Fruit fly (Drosophila melanogaster) whole organism, prepupa: ENCODE results near the gene CG17377.

Experiments used
- Blimp-1 ChIP-seq: fragments of 200-800 bp; sonication (Bioruptor generic); optimal IDR thresholded peaks from 3 replicates; lab custom pipeline; 2017; ENCODE audit warnings: missing biosample characterization, missing genetic modification characterization, mild to moderate bottlenecking, moderate library complexity, missing genetic modification reagents
- CG10631 ChIP-seq: fragments of 200-800 bp; sonication (Bioruptor generic); optimal IDR thresholded peaks from 2 replicates; lab custom pipeline; 2016; ENCODE audit warnings: missing biosample characterization, missing genetic modification characterization
- CG10669 ChIP-seq: fragments of 200-800 bp; sonication (Bioruptor generic); optimal IDR thresholded peaks from 3 replicates; lab custom pipeline; 2018; ENCODE audit warnings: missing biosample characterization, mild to moderate bottlenecking, missing genetic modification characterization, moderate library complexity
- CG11294 ChIP-seq: fragments of 200-800 bp; sonication (Bioruptor generic); IDR thresholded peaks from 2 replicates; pipeline ENCODE4 v1.3.6; 2022; ENCODE audit warnings: missing biosample characterization, missing genetic modification characterization
- CG15336 ChIP-seq: fragments of 200-800 bp; sonication (Bioruptor generic); IDR thresholded peaks from 2 replicates; pipeline ENCODE4 v1.3.6; 2022; ENCODE audit warnings: missing biosample characterization, missing genetic modification characterization
- CG1621 ChIP-seq: fragments of 200-800 bp; sonication (Bioruptor generic); optimal IDR thresholded peaks from 3 replicates; lab custom pipeline; 2018; ENCODE audit warnings: missing biosample characterization, mild to moderate bottlenecking, missing genetic modification characterization
- CG16779 ChIP-seq: fragments of 200-800 bp; sonication (Bioruptor generic); optimal IDR thresholded peaks from 3 replicates; lab custom pipeline; 2017; ENCODE audit warnings: missing biosample characterization, mild to moderate bottlenecking, missing genetic modification characterization
- CG3032 ChIP-seq: fragments of 200-800 bp; optimal IDR thresholded peaks from 2 replicates; lab custom pipeline; 2019; ENCODE audit warnings: missing biosample characterization, mild to moderate bottlenecking, missing genetic modification characterization, moderate library complexity
- CG31627 ChIP-seq: fragments of 200-800 bp; sonication (Bioruptor generic); optimal IDR thresholded peaks from 3 replicates; lab custom pipeline; 2016; ENCODE audit warnings: missing biosample characterization, missing genetic modification characterization
- CG32006 ChIP-seq: fragments of 200-800 bp; sonication (Bioruptor generic); optimal IDR thresholded peaks from 3 replicates; lab custom pipeline; 2017; ENCODE audit warnings: missing biosample characterization, mild to moderate bottlenecking, missing genetic modification characterization
- CG34406 ChIP-seq: fragments of 200-800 bp; sonication (Bioruptor generic); optimal IDR thresholded peaks from 3 replicates; lab custom pipeline; 2016; ENCODE audit warnings: missing biosample characterization, missing genetic modification characterization
- CG3919 ChIP-seq: fragments of 200-800 bp; sonication (Bioruptor generic); optimal IDR thresholded peaks from 3 replicates; lab custom pipeline; 2016; ENCODE audit warnings: missing biosample characterization, missing genetic modification characterization
- CG6276 ChIP-seq: fragments of 200-800 bp; sonication (Bioruptor generic); optimal IDR thresholded peaks from 2 replicates; lab custom pipeline; 2017; ENCODE audit warnings: missing biosample characterization, mild to moderate bottlenecking, missing genetic modification characterization
- CG6792 ChIP-seq: fragments of 200-800 bp; sonication (Bioruptor generic); optimal IDR thresholded peaks from 3 replicates; lab custom pipeline; 2016; ENCODE audit warnings: missing biosample characterization, missing genetic modification characterization
- CG6808 ChIP-seq: fragments of 200-800 bp; sonication (Bioruptor generic); optimal IDR thresholded peaks from 3 replicates; lab custom pipeline; 2017; ENCODE audit warnings: missing biosample characterization, missing genetic modification characterization, mild to moderate bottlenecking, moderate library complexity, missing genetic modification reagents
- CG6854 ChIP-seq: fragments of 200-800 bp; sonication (Bioruptor generic); optimal IDR thresholded peaks from 2 replicates; lab custom pipeline; 2017; ENCODE audit warnings: missing biosample characterization, mild to moderate bottlenecking, missing genetic modification characterization
- CG7368 ChIP-seq: fragments of 200-800 bp; sonication (Bioruptor generic); optimal IDR thresholded peaks from 3 replicates; lab custom pipeline; 2016; ENCODE audit warnings: missing biosample characterization, missing genetic modification characterization
- CG8319 ChIP-seq: fragments of 200-800 bp; sonication (Bioruptor generic); optimal IDR thresholded peaks from 3 replicates; lab custom pipeline; 2016; ENCODE audit warnings: missing biosample characterization, missing genetic modification characterization
- CG9139 ChIP-seq: fragments of 200-800 bp; sonication (Bioruptor generic); optimal IDR thresholded peaks from 3 replicates; lab custom pipeline; 2017; ENCODE audit warnings: missing biosample characterization, mild to moderate bottlenecking, missing genetic modification characterization
- Eip75B ChIP-seq: fragments of 200-800 bp; sonication (Bioruptor generic); optimal IDR thresholded peaks from 3 replicates; lab custom pipeline; 2016; ENCODE audit warnings: missing biosample characterization, missing genetic modification characterization
- Ets21C ChIP-seq: fragments of 200-800 bp; sonication (Bioruptor generic); optimal IDR thresholded peaks from 3 replicates; lab custom pipeline; 2016; ENCODE audit warnings: missing biosample characterization, missing genetic modification characterization
- Ets96B ChIP-seq: fragments of 200-800 bp; optimal IDR thresholded peaks from 2 replicates; lab custom pipeline; 2019; ENCODE audit warnings: missing biosample characterization, mild to moderate bottlenecking, missing genetic modification characterization, moderate library complexity
- Gug ChIP-seq: fragments of 200-800 bp; sonication (Bioruptor generic); IDR thresholded peaks from 2 replicates; pipeline ENCODE4 v1.3.6; 2022; ENCODE audit warnings: missing biosample characterization, missing genetic modification characterization
- Hr39 ChIP-seq: fragments of 200-800 bp; sonication (Bioruptor generic); optimal IDR thresholded peaks from 2 replicates; lab custom pipeline; 2016; ENCODE audit warnings: missing biosample characterization, missing genetic modification characterization
- Met ChIP-seq: fragments of 200-800 bp; sonication (Bioruptor generic); optimal IDR thresholded peaks from 3 replicates; lab custom pipeline; 2016; ENCODE audit warnings: missing biosample characterization, missing genetic modification characterization
- OdsH ChIP-seq: fragments of 200-800 bp; sonication (Bioruptor generic); optimal IDR thresholded peaks from 3 replicates; lab custom pipeline; 2016; ENCODE audit warnings: missing biosample characterization, missing genetic modification characterization
- Sox102F ChIP-seq: fragments of 200-800 bp; sonication (Bioruptor generic); optimal IDR thresholded peaks from 2 replicates; lab custom pipeline; 2016; ENCODE audit warnings: missing biosample characterization, mild to moderate bottlenecking, missing genetic modification characterization
- achi ChIP-seq: fragments of 200-800 bp; sonication (Bioruptor generic); optimal IDR thresholded peaks from 3 replicates; lab custom pipeline; 2016; ENCODE audit warnings: missing biosample characterization, missing genetic modification characterization
- dac ChIP-seq: fragments of 200-800 bp; sonication (Bioruptor generic); optimal IDR thresholded peaks from 2 replicates; lab custom pipeline; 2017; ENCODE audit warnings: missing biosample characterization, mild to moderate bottlenecking, missing genetic modification characterization
- dsx ChIP-seq: fragments of 200-800 bp; optimal IDR thresholded peaks from 3 replicates; lab custom pipeline; 2019; ENCODE audit warnings: missing biosample characterization, mild to moderate bottlenecking, missing genetic modification characterization, moderate library complexity; ENCODE audit not compliant: poor library complexity, severe bottlenecking
- eg ChIP-seq: fragments of 200-800 bp; sonication (Bioruptor generic); IDR thresholded peaks from 3 replicates; pipeline ENCODE4 v1.3.6; 2022; ENCODE audit warnings: missing biosample characterization, missing genetic modification characterization
- fd59A ChIP-seq: fragments of 200-800 bp; sonication (Bioruptor generic); optimal IDR thresholded peaks from 2 replicates; lab custom pipeline; 2017; ENCODE audit warnings: missing biosample characterization, mild to moderate bottlenecking, missing genetic modification characterization, missing genetic modification reagents
- fkh ChIP-seq: fragments of 200-800 bp; sonication (Bioruptor generic); optimal IDR thresholded peaks from 3 replicates; lab custom pipeline; 2017; ENCODE audit warnings: missing biosample characterization, mild to moderate bottlenecking, missing genetic modification characterization, moderate library complexity
- net ChIP-seq: fragments of 200-800 bp; sonication (Bioruptor generic); optimal IDR thresholded peaks from 3 replicates; lab custom pipeline; 2016; ENCODE audit warnings: missing biosample characterization, missing genetic modification characterization
- salr ChIP-seq, 2 experiments: fragments of 200-800 bp; sonication (Bioruptor generic); optimal IDR thresholded peaks; 3 replicates each; lab custom pipeline; 2016 to 2018; ENCODE audit warnings: missing biosample characterization in 2 of 2, missing genetic modification characterization in 2 of 2, mild to moderate bottlenecking in 1 of 2
- spab ChIP-seq: fragments of 200-800 bp; sonication (Bioruptor generic); optimal IDR thresholded peaks from 2 replicates; lab custom pipeline; 2017; ENCODE audit warnings: missing biosample characterization, mild to moderate bottlenecking, missing genetic modification characterization, missing genetic modification reagents
- ss ChIP-seq, 2 experiments: fragments of 200-800 bp; sonication (Bioruptor generic); optimal IDR thresholded peaks; 2 replicates in 1 of 2; 3 replicates in 1 of 2; lab custom pipeline; 2017 to 2018; ENCODE audit warnings: mild to moderate bottlenecking in 2 of 2, missing biosample characterization in 2 of 2, missing genetic modification characterization in 2 of 2, moderate library complexity in 1 of 2
- svp ChIP-seq: fragments of 200-800 bp; sonication (Bioruptor generic); peaks from one replicate; lab custom pipeline; 2016; ENCODE audit warnings: missing biosample characterization, missing genetic modification characterization
- vri ChIP-seq: fragments of 200-800 bp; sonication (Bioruptor generic); optimal IDR thresholded peaks from 3 replicates; lab custom pipeline; 2016; ENCODE audit warnings: missing biosample characterization, mild to moderate bottlenecking, missing genetic modification characterization

Gene CG17377

DNA sequence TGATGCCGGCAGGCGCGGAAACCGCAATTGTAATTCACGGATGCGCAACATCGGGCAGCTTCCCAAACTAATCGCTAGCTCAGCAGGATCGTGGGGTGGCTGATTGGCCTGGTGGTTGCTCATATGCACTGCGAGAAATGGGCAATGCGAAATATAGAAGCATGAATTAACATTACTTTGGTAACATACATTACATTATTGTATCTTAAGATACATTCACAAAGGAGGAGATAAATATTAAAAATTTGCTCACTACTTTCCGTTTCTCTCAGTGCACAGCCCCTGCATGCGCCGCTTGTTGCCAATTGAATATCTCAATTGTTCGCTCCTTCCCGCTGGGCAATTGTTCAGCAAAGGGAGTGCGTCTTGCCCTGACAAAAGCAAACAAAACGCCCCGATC is 38.7 kb upstream of the CG17377 start:
- TF ChIP-seq CG3919 (GFP tag; lab: Kevin White, UChicago), result peak; percentile 4
- no peak for TF ChIP-seq CG11294 (GFP tag; lab: Robert Waterston, UW)
- no peak for TF ChIP-seq CG9139
- TF ChIP-seq CG6792, result peak; percentile 10
- peak; percentile 14 for TF ChIP-seq fkh (GFP tag; lab: Kevin White, UChicago)
- TF ChIP-seq CG10631 (GFP tag; lab: Kevin White, UChicago), result peak; percentile 3
- TF ChIP-seq achi (GFP tag; lab: Kevin White, UChicago), result peak; percentile 1
- no peak for TF ChIP-seq CG3032 (tag; lab: Kevin White, UChicago)
- TF ChIP-seq spab, result peak; percentile 2
- no peak for TF ChIP-seq fd59A (GFP tag; lab: Kevin White, UChicago)
- TF ChIP-seq Ets96B (tag; lab: Kevin White, UChicago), result no peak
- TF ChIP-seq CG1621, result no peak
- no peak for TF ChIP-seq CG34406 (GFP tag; lab: Kevin White, UChicago)
- no peak for TF ChIP-seq CG16779
- TF ChIP-seq CG31627 (GFP tag; lab: Kevin White, UChicago), result peak; percentile 22
- no peak for TF ChIP-seq OdsH
- TF ChIP-seq CG15336 (GFP tag; lab: Robert Waterston, UW), result no peak
- TF ChIP-seq dac (GFP tag; lab: Kevin White, UChicago), result no peak
- TF ChIP-seq Met, result peak; percentile 52
- no peak for TF ChIP-seq CG8319 (GFP tag; lab: Kevin White, UChicago)
- TF ChIP-seq dsx (GFP tag; lab: Kevin White, UChicago), result no peak
- TF ChIP-seq Hr39 (GFP tag; lab: Kevin White, UChicago), result peak; percentile 25
- no peak for TF ChIP-seq CG6854 (GFP tag; lab: Kevin White, UChicago)
- TF ChIP-seq svp, result peak; percentile 39
- TF ChIP-seq salr (GFP tag; optimal IDR thresholded peaks at IDR 0.05; lab: Kevin White, UChicago), result no peak
- no peak for TF ChIP-seq Sox102F
- peak; percentile 5 for TF ChIP-seq CG10669 (GFP tag; lab: Kevin White, UChicago)
- no peak for TF ChIP-seq Gug (GFP tag; lab: Robert Waterston, UW)
- peak; percentile 7 for TF ChIP-seq CG6808 (GFP tag; lab: Kevin White, UChicago)
- TF ChIP-seq CG6276 (GFP tag; lab: Kevin White, UChicago), result no peak
- no peak for TF ChIP-seq Ets21C (GFP tag; lab: Kevin White, UChicago)
- TF ChIP-seq, all 60 proteins: peak for 12

DNA sequence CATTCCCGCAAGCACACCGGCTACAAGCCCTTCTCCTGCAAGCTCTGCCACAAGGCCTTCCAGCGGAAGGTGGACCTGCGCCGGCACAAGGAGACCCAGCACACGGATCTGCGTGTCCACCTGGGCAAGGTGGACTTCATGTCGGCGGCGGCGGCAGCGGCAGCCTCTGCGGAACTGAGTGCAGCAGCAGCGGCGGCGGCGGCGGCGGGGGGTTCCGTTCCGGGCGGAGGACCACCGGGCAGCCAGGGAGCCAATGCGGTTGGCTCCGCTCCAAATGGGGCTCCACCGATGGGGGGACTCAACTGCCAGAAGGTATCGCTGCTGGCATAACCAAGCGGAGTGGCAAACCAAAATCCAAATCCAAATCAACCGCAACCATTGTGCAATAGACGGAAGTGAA is 35.2 kb upstream of the CG17377 start:
- TF ChIP-seq CG32006 (no peak), Hr39 (GFP tag; lab: Kevin White, UChicago) (no peak), spab (no peak), vri (GFP tag; lab: Kevin White, UChicago) (no peak), CG34406 (GFP tag; lab: Kevin White, UChicago) (no peak), ss (GFP tag; optimal IDR thresholded peaks at IDR 0.05; lab: Kevin White, UChicago) (no peak), CG6276 (GFP tag; lab: Kevin White, UChicago) (no peak), eg (no peak), CG10631 (GFP tag; lab: Kevin White, UChicago) (no peak), Met (no peak), dac (GFP tag; lab: Kevin White, UChicago) (no peak), CG11294 (GFP tag; lab: Robert Waterston, UW) (no peak), Ets96B (tag; lab: Kevin White, UChicago) (no peak), Eip75B (no peak), CG7368 (GFP tag; lab: Kevin White, UChicago) (no peak)

DNA sequence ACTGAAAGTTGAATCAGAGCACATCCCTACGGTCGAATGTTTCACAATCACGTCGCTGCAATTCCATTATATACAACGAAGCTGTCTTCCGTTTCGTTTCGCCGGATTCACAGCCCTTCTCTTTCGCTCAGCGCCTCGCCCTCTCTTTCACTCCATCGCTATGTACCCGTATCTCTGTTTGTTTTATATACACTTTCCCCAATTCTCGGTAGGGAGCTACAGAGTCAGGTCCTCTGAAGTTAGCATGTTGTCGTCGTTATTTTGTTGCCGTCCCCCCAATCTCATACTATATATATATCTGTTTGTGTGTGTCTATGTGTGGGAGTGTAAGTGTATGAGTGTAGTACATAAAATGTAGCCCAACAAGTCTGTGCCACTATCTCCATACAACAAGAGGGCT is 33.5 kb upstream of the CG17377 start:
- TF ChIP-seq net (GFP tag; lab: Kevin White, UChicago) (no peak), eg (no peak), CG6854 (GFP tag; lab: Kevin White, UChicago) (no peak), Sox102F (no peak), CG1621 (no peak), Blimp-1 (GFP tag; lab: Kevin White, UChicago) (no peak)
- TF ChIP-seq, all 60 proteins: peak for 0
